Fruit fly (Drosophila melanogaster): ENCODE results near the gene CG42525.

Gene CG42525

DNA sequence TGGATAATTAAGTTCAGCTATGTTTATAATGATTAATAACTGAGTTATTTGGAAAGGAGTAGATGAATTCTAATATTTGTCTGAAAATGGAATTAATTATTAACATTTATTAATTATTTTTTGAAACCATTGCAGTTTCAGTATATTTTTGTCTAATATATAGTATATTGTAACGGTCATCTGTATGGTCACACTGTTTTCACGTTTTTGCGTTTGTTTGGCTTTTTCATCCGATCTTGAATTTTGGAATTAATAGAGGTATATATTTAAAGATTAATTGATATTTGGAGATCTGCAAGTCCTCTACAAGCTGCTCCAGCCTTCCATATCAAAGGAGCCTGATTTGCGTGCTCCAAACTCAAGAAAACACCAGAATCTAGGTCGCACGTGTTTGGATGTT is 20.4 kb downstream of the CG42525 start, which contains the start of the genes CG32278 and CG32281:
TSS of gene CG32278 (plus strand) at position 180 of the 400 bp plus-strand sequence.
TSS of gene CG32281 (plus strand) at position 269 of the 400 bp plus-strand sequence.
- TF ChIP-seq dl (GFP tag; optimal IDR thresholded peaks at IDR 0.05; ENCODE audit: insufficient read depth in 1 of 2, partially characterized antibody in 2 of 2) (no peak), Vsx2 (GFP tag; optimal IDR thresholded peaks at IDR 0.05; ENCODE audit: partially characterized antibody) (no peak), sv (GFP tag; optimal IDR thresholded peaks at IDR 0.05) (no peak), GATAd (GFP tag; optimal IDR thresholded peaks at IDR 0.05) (no peak), OdsH (GFP tag; optimal IDR thresholded peaks at IDR 0.05) (no peak), pan (optimal IDR thresholded peaks at IDR 0.05) (no peak), ey (GFP tag; optimal IDR thresholded peaks at IDR 0.05) (no peak), Hr83 (GFP tag; optimal IDR thresholded peaks at IDR 0.05; ENCODE audit: poor library complexity, severe bottlenecking) (no peak), psq (GFP tag; optimal IDR thresholded peaks at IDR 0.05) (no peak), rgr (GFP tag; optimal IDR thresholded peaks at IDR 0.05) (no peak)

DNA sequence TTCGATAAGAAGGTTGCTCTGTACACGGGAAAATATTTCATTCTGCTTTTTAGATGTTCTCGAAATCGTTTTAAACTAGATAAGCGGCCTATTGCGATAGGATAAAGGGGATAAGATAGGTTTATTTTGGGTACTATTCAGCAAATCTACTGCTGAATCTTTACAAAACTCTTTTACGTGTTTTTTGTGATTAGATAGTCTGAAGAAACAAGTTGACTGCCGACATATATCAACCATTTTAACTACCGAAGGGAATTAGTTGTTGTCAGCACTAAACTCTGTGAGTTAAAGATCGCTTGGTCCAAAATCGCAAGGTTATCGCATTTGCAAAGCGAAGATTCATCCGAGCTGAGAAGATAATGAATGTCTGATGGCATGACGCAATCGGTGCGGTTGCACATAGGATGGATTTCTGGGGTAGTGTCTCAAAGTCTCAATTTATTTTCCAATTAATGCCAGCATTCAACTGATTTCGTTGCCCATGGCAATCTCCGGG is 23.3 kb downstream of the CG42525 start, which contains the start of gene Asciz:
TSS of gene Asciz (minus strand) at position 51 of the 496 bp plus-strand sequence.
- TF ChIP-seq sage (GFP tag; optimal IDR thresholded peaks at IDR 0.05) (no peak), Jra (GFP tag; optimal IDR thresholded peaks at IDR 0.05) (no peak), pan (optimal IDR thresholded peaks at IDR 0.05) (no peak), Mio (GFP tag; optimal IDR thresholded peaks at IDR 0.05) (no peak), Rel (GFP tag; optimal IDR thresholded peaks at IDR 0.05) (no peak), Rel (tag; optimal IDR thresholded peaks at IDR 0.05) (no peak), tai (GFP tag; optimal IDR thresholded peaks at IDR 0.05) (no peak), N (GFP tag; optimal IDR thresholded peaks at IDR 0.05) (no peak), CrebA (GFP tag; optimal IDR thresholded peaks at IDR 0.05; ENCODE audit: borderline replicate concordance) (no peak), usp (GFP tag; optimal IDR thresholded peaks at IDR 0.05) (no peak), lola (GFP tag; optimal IDR thresholded peaks at IDR 0.05) (no peak), sv (GFP tag; optimal IDR thresholded peaks at IDR 0.05) (no peak), CG32264 (GFP tag; optimal IDR thresholded peaks at IDR 0.05) (no peak), psq (GFP tag; optimal IDR thresholded peaks at IDR 0.05) (no peak)

DNA sequence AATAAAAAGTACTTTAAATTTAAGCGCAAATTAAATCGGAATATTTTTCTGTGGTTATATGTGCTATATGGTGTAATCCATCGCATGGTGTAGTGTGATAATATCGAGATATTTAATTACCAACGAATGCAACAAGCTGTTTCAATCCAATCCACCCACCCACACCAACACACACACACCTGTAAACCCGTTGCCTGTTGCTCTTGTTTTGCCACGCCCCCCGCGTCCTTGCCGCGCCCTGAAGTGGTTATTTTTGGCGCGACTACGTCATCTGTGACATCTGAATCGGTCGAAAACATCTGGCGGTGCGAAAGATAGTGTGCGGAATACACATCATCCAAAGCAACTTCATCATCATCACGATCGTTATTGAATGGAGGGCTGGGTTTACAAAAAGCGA is 24.1 kb downstream of the CG42525 start:
- TF ChIP-seq Abd-B (GFP tag; optimal IDR thresholded peaks at IDR 0.05): no peak
- no peak for TF ChIP-seq rgr (GFP tag; optimal IDR thresholded peaks at IDR 0.05)
- TF ChIP-seq Dif (GFP tag; optimal IDR thresholded peaks at IDR 0.05; ENCODE audit: partially characterized antibody): peak; percentile 13

DNA sequence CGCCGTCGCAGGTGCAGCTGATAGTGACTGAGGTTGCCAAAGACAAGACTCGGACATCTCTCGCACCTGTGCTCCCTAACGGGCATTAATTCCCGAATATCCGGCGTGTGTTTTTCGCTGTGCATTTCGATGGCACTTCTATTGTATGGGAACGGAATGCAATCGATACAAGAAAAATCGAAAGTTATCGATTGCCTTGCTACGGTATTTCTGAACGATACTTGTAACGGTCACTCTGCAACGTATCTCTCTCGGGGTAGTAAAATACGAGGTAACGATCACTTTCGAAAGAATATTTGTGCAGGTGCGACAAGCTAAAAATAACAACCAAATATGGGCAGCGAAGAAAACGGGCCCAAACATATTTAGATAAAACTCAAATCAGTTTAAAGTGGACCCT is 24.6 kb downstream of the CG42525 start, which contains the start of gene CG32280:
TSS of gene CG32280 (plus strand) at position 231 of the 400 bp plus-strand sequence.
- TF ChIP-seq Jra (GFP tag; optimal IDR thresholded peaks at IDR 0.05) (no peak), brk (GFP tag; optimal IDR thresholded peaks at IDR 0.05) (no peak), usp (GFP tag; optimal IDR thresholded peaks at IDR 0.05) (no peak), Dif (GFP tag; optimal IDR thresholded peaks at IDR 0.05; ENCODE audit: partially characterized antibody) (no peak), Vsx2 (GFP tag; optimal IDR thresholded peaks at IDR 0.05; ENCODE audit: partially characterized antibody) (no peak), Hnf4 (GFP tag; optimal IDR thresholded peaks at IDR 0.05) (no peak), rgr (GFP tag; optimal IDR thresholded peaks at IDR 0.05) (peak; percentile 23), lola (GFP tag; optimal IDR thresholded peaks at IDR 0.05) (no peak), Mio (GFP tag; optimal IDR thresholded peaks at IDR 0.05) (no peak), jim (GFP tag; optimal IDR thresholded peaks at IDR 0.05) (no peak), HLH106 (tag; optimal IDR thresholded peaks at IDR 0.05) (peak; percentile 7), sv (GFP tag; optimal IDR thresholded peaks at IDR 0.05) (no peak), dmrt93B (GFP tag; optimal IDR thresholded peaks at IDR 0.05) (no peak), woc (GFP tag; optimal IDR thresholded peaks at IDR 0.05) (peak; percentile 27), h (GFP tag; optimal IDR thresholded peaks at IDR 0.05) (peak; percentile 66), GATAd (GFP tag; optimal IDR thresholded peaks at IDR 0.05) (no peak), Hr83 (GFP tag; optimal IDR thresholded peaks at IDR 0.05; ENCODE audit: poor library complexity, severe bottlenecking) (peak; percentile 17), ey (GFP tag; optimal IDR thresholded peaks at IDR 0.05) (no peak), pan (optimal IDR thresholded peaks at IDR 0.05) (no peak), fru (GFP tag; optimal IDR thresholded peaks at IDR 0.05) (no peak), sage (GFP tag; optimal IDR thresholded peaks at IDR 0.05) (no peak), CG32264 (GFP tag; optimal IDR thresholded peaks at IDR 0.05) (no peak), Myc (optimal IDR thresholded peaks at IDR 0.05) (no peak), Sp1 (GFP tag; optimal IDR thresholded peaks at IDR 0.05) (peak; percentile 15), N (GFP tag; optimal IDR thresholded peaks at IDR 0.05) (no peak), dl (GFP tag; optimal IDR thresholded peaks at IDR 0.05; ENCODE audit: insufficient read depth in 1 of 2, partially characterized antibody in 2 of 2) (no peak), CG9705 (GFP tag; optimal IDR thresholded peaks at IDR 0.05) (no peak), Rel (GFP tag; optimal IDR thresholded peaks at IDR 0.05) (no peak), Rel (tag; optimal IDR thresholded peaks at IDR 0.05) (peak; percentile 53), br (GFP tag; optimal IDR thresholded peaks at IDR 0.05) (no peak), foxo (GFP tag; optimal IDR thresholded peaks at IDR 0.05) (peak in 1 of 2 experiments; percentile 41), Dfd (GFP tag; optimal IDR thresholded peaks at IDR 0.05) (no peak), Abd-B (GFP tag; optimal IDR thresholded peaks at IDR 0.05) (no peak), psq (GFP tag; optimal IDR thresholded peaks at IDR 0.05) (no peak), CrebA (GFP tag; optimal IDR thresholded peaks at IDR 0.05; ENCODE audit: borderline replicate concordance) (no peak), dsf (GFP tag; optimal IDR thresholded peaks at IDR 0.05; ENCODE audit: borderline replicate concordance) (no peak), Hr78 (GFP tag; optimal IDR thresholded peaks at IDR 0.05) (no peak), tai (GFP tag; optimal IDR thresholded peaks at IDR 0.05) (no peak), OdsH (GFP tag; optimal IDR thresholded peaks at IDR 0.05) (peak; percentile 6)
